Worm (Caenorhabditis elegans): ENCODE results near the gene ntl-9.

- TF ChIP-seq dao-5 (tag; optimal IDR thresholded peaks at IDR 0.05) (no peak), him-1 (tag; optimal IDR thresholded peaks at IDR 0.05) (no peak)
Observed at ce11 chrIII:4984444-4985086, 40.3 kb downstream of the ntl-9 start, which contains the start of gene C27F2.7.

Data from whole organism, L4/young adult.